Worm (Caenorhabditis elegans) whole organism, L1 larva: ENCODE data around the gene C43H6.12.

ENCODE experiments used
- C34B4.2 ChIP-seq: sonication (generic microtip); optimal IDR thresholded peaks from 2 replicates; lab custom pipeline; 2017; ENCODE audit warnings: mild to moderate bottlenecking, missing genetic modification characterization, missing compliant biosample characterization
- F16B12.6 ChIP-seq: fragments of 150-350 bp; optimal IDR thresholded peaks from 2 replicates; lab custom pipeline; 2014; ENCODE audit warnings: missing biosample characterization, missing genetic modification characterization
- aha-1 ChIP-seq: fragments of 150-350 bp; optimal IDR thresholded peaks from 2 replicates; lab custom pipeline; 2014; ENCODE audit warnings: missing biosample characterization, missing genetic modification characterization
- alr-1 ChIP-seq: fragments of 200-800 bp; sonication (Bioruptor generic); optimal IDR thresholded peaks from 2 replicates; lab custom pipeline; 2018; ENCODE audit warnings: borderline replicate concordance, mild to moderate bottlenecking, missing genetic modification characterization, missing compliant biosample characterization
- aly-2 ChIP-seq: fragments of 150-350 bp; optimal IDR thresholded peaks from 2 replicates; lab custom pipeline; 2014; ENCODE audit warnings: missing biosample characterization, missing genetic modification characterization
- ama-1 ChIP-seq: fragments of 150-350 bp; optimal IDR thresholded peaks from 2 replicates; lab custom pipeline; 2014
- ceh-63 ChIP-seq: fragments of 200-800 bp; sonication (Bioruptor generic); optimal IDR thresholded peaks from 2 replicates; lab custom pipeline; 2018; ENCODE audit warnings: mild to moderate bottlenecking, missing genetic modification characterization, missing compliant biosample characterization
- ceh-82 ChIP-seq, 3 experiments: fragments of 150-350 bp in 1 of 3; sonication (generic microtip) in 2 of 3; optimal IDR thresholded peaks; 2 replicates each; lab custom pipeline; 2014 to 2017; ENCODE audit warnings: missing biosample characterization in 3 of 3, missing genetic modification characterization in 3 of 3
- ceh-88 ChIP-seq: fragments of 200-800 bp; sonication (Bioruptor generic); IDR thresholded peaks from 2 replicates; pipeline ENCODE4 v1.3.6; 2022; ENCODE audit warnings: missing genetic modification characterization, missing compliant biosample characterization
- dpl-1 ChIP-seq, 3 experiments: fragments of 150-350 bp in 2 of 3; sonication (generic microtip) in 1 of 3; optimal IDR thresholded peaks; 2 replicates each; lab custom pipeline; 2014 to 2017; ENCODE audit warnings: missing biosample characterization in 3 of 3, missing genetic modification characterization in 3 of 3, missing genetic modification reagents in 3 of 3
- dsc-1 ChIP-seq: sonication (generic microtip); optimal IDR thresholded peaks from 2 replicates; lab custom pipeline; 2016; ENCODE audit warnings: mild to moderate bottlenecking, missing genetic modification characterization, missing compliant biosample characterization
- efl-3 ChIP-seq: fragments of 200-800 bp; sonication (Bioruptor generic); optimal IDR thresholded peaks from 2 replicates; lab custom pipeline; 2018; ENCODE audit warnings: mild to moderate bottlenecking, missing genetic modification characterization, missing compliant biosample characterization
- egl-13 ChIP-seq: sonication (generic microtip); optimal IDR thresholded peaks from 2 replicates; lab custom pipeline; 2016; ENCODE audit warnings: missing genotype, missing genetic modification reagents, missing genetic modification characterization, missing compliant biosample characterization
- egl-27 ChIP-seq, 2 experiments: fragments of 150-350 bp in 1 of 2; sonication (generic microtip); optimal IDR thresholded peaks; 3 replicates each; lab custom pipeline; 2017 to 2018; ENCODE audit warnings: missing biosample characterization in 2 of 2, missing genetic modification characterization in 2 of 2, missing genetic modification reagents in 2 of 2
- elt-2 ChIP-seq: sonication (generic microtip); optimal IDR thresholded peaks from 2 replicates; lab custom pipeline; 2016; ENCODE audit warnings: missing genetic modification characterization, mild to moderate bottlenecking, inconsistent platforms, missing compliant biosample characterization, missing genetic modification reagents
- fkh-10 ChIP-seq: sonication (generic microtip); optimal IDR thresholded peaks from 2 replicates; lab custom pipeline; 2017; ENCODE audit warnings: missing biosample characterization, missing genetic modification reagents, missing genetic modification characterization
- fkh-4 ChIP-seq: sonication (generic microtip); optimal IDR thresholded peaks from 2 replicates; lab custom pipeline; 2016; ENCODE audit warnings: missing compliant biosample characterization, missing genetic modification characterization, borderline replicate concordance
- fkh-8 ChIP-seq: sonication (generic microtip); optimal IDR thresholded peaks from 2 replicates; lab custom pipeline; 2016; ENCODE audit warnings: mild to moderate bottlenecking, missing genetic modification characterization, missing compliant biosample characterization
- fos-1 ChIP-seq: fragments of 150-350 bp; optimal IDR thresholded peaks from 2 replicates; lab custom pipeline; 2014; ENCODE audit warnings: missing biosample characterization, missing genetic modification characterization
- grh-1 ChIP-seq: fragments of 200-800 bp; sonication (Bioruptor generic); IDR thresholded peaks from 2 replicates; pipeline ENCODE4 v1.3.6; 2022; ENCODE audit warnings: missing genetic modification reagents, missing genetic modification characterization, missing compliant biosample characterization
- hlh-17 ChIP-seq: fragments of 200-800 bp; sonication (Bioruptor generic); optimal IDR thresholded peaks from 2 replicates; lab custom pipeline; 2018; ENCODE audit warnings: missing genetic modification characterization, mild to moderate bottlenecking, missing compliant biosample characterization, moderate library complexity, borderline replicate concordance
- irx-1 ChIP-seq: sonication (generic microtip); optimal IDR thresholded peaks from 2 replicates; lab custom pipeline; 2016; ENCODE audit warnings: missing genetic modification characterization, missing compliant biosample characterization
- isw-1 ChIP-seq: fragments of 200-800 bp; sonication (Bioruptor generic); IDR thresholded peaks from 2 replicates; pipeline ENCODE4 v1.3.6; 2022; ENCODE audit warnings: missing genetic modification characterization, missing compliant biosample characterization
- jun-1 ChIP-seq: fragments of 150-350 bp; optimal IDR thresholded peaks from 2 replicates; lab custom pipeline; 2014; ENCODE audit warnings: missing biosample characterization, missing genetic modification reagents, missing genetic modification characterization
- lin-39 ChIP-seq: fragments of 150-350 bp; optimal IDR thresholded peaks from 2 replicates; lab custom pipeline; 2014; ENCODE audit warnings: missing biosample characterization, missing genetic modification reagents, missing genetic modification characterization
- lsy-2 ChIP-seq, 2 experiments: fragments of 150-350 bp; optimal IDR thresholded peaks; 2 replicates each; lab custom pipeline; 2014; ENCODE audit warnings: missing biosample characterization in 2 of 2, missing genetic modification characterization in 2 of 2
- mab-9 ChIP-seq: fragments of 200-800 bp; sonication (Bioruptor generic); IDR thresholded peaks from 2 replicates; pipeline ENCODE4 v1.3.6; 2022; ENCODE audit warnings: missing genetic modification reagents, missing genetic modification characterization, missing compliant biosample characterization
- mef-2 ChIP-seq: fragments of 150-350 bp; optimal IDR thresholded peaks from 2 replicates; lab custom pipeline; 2014; ENCODE audit warnings: missing biosample characterization, missing genetic modification characterization
- mep-1 ChIP-seq: fragments of 150-350 bp; optimal IDR thresholded peaks from 2 replicates; lab custom pipeline; 2014; ENCODE audit warnings: missing biosample characterization, missing genetic modification characterization
- nhr-11 ChIP-seq: fragments of 150-350 bp; optimal IDR thresholded peaks from 2 replicates; lab custom pipeline; 2014; ENCODE audit warnings: missing biosample characterization, missing genetic modification characterization
- nhr-12 ChIP-seq: sonication (generic microtip); optimal IDR thresholded peaks from 2 replicates; lab custom pipeline; 2017; ENCODE audit warnings: missing biosample characterization, missing genetic modification characterization
- nhr-19 ChIP-seq: fragments of 200-800 bp; sonication (Bioruptor generic); conservative IDR thresholded peaks from 2 replicates; pipeline ENCODE4 v1.3.6; 2022; ENCODE audit warnings: missing genetic modification characterization, missing compliant biosample characterization
- nhr-237 ChIP-seq: fragments of 150-350 bp; optimal IDR thresholded peaks from 2 replicates; lab custom pipeline; 2014; ENCODE audit warnings: missing biosample characterization, missing genetic modification characterization
- nhr-28 ChIP-seq: fragments of 150-350 bp; optimal IDR thresholded peaks from 2 replicates; lab custom pipeline; 2014; ENCODE audit warnings: missing biosample characterization, missing genetic modification characterization
- nhr-47 ChIP-seq: sonication (generic microtip); optimal IDR thresholded peaks from 2 replicates; lab custom pipeline; 2016; ENCODE audit warnings: mild to moderate bottlenecking, missing genetic modification characterization, moderate library complexity, missing compliant biosample characterization
- nhr-76 ChIP-seq: sonication (generic microtip); optimal IDR thresholded peaks from 2 replicates; lab custom pipeline; 2017; ENCODE audit warnings: missing biosample characterization, missing genetic modification characterization
- nhr-85 ChIP-seq: sonication (generic microtip); peaks from one replicate; lab custom pipeline; 2016; ENCODE audit warnings: missing genetic modification characterization, inconsistent platforms, missing compliant biosample characterization
- pag-3 ChIP-seq: sonication (generic microtip); optimal IDR thresholded peaks from 2 replicates; lab custom pipeline; 2017; ENCODE audit warnings: missing genetic modification characterization, mild to moderate bottlenecking, missing compliant biosample characterization, antibody characterized with exemption, borderline replicate concordance; ENCODE audit not compliant: insufficient read depth
- rnt-1 ChIP-seq: sonication (generic microtip); optimal IDR thresholded peaks from 2 replicates; lab custom pipeline; 2016; ENCODE audit warnings: mild to moderate bottlenecking, missing genetic modification characterization, moderate library complexity, missing compliant biosample characterization
- skn-1 ChIP-seq: fragments of 150-350 bp; optimal IDR thresholded peaks from 2 replicates; lab custom pipeline; 2014; ENCODE audit warnings: missing biosample characterization, missing genetic modification characterization
- snu-23 ChIP-seq: sonication (generic microtip); optimal IDR thresholded peaks from 2 replicates; lab custom pipeline; 2016; ENCODE audit warnings: missing genetic modification characterization, missing compliant biosample characterization
- sox-4 ChIP-seq: sonication (generic microtip); optimal IDR thresholded peaks from 2 replicates; lab custom pipeline; 2016; ENCODE audit warnings: missing genetic modification characterization, missing compliant biosample characterization
- sup-37 ChIP-seq: fragments of 200-800 bp; sonication (Bioruptor generic); optimal IDR thresholded peaks from 2 replicates; lab custom pipeline; 2018; ENCODE audit warnings: mild to moderate bottlenecking, missing genetic modification characterization, missing compliant biosample characterization
- swsn-7 ChIP-seq: sonication (generic microtip); optimal IDR thresholded peaks from 2 replicates; lab custom pipeline; 2016; ENCODE audit warnings: missing genetic modification characterization, missing compliant biosample characterization
- tbx-2 ChIP-seq: sonication (generic microtip); optimal IDR thresholded peaks from 2 replicates; lab custom pipeline; 2016; ENCODE audit warnings: missing genetic modification characterization, missing compliant biosample characterization
- tlp-1 ChIP-seq: fragments of 150-350 bp; optimal IDR thresholded peaks from 2 replicates; lab custom pipeline; 2014; ENCODE audit warnings: missing biosample characterization, missing genetic modification characterization
- unc-30 ChIP-seq: sonication (generic microtip); optimal IDR thresholded peaks from 2 replicates; lab custom pipeline; 2017; ENCODE audit warnings: missing biosample characterization, missing genetic modification characterization
- unc-86 ChIP-seq: sonication (generic microtip); optimal IDR thresholded peaks from 2 replicates; lab custom pipeline; 2016; ENCODE audit warnings: missing genetic modification characterization, missing compliant biosample characterization
- zip-4 ChIP-seq: fragments of 200-800 bp; sonication (Bioruptor generic); optimal IDR thresholded peaks from 2 replicates; lab custom pipeline; 2018; ENCODE audit warnings: mild to moderate bottlenecking, missing genetic modification characterization, moderate library complexity, missing compliant biosample characterization
- ztf-4 ChIP-seq: fragments of 150-350 bp; optimal IDR thresholded peaks from 2 replicates; lab custom pipeline; 2014; ENCODE audit warnings: missing biosample characterization, missing genetic modification characterization

Gene C43H6.12

DNA sequence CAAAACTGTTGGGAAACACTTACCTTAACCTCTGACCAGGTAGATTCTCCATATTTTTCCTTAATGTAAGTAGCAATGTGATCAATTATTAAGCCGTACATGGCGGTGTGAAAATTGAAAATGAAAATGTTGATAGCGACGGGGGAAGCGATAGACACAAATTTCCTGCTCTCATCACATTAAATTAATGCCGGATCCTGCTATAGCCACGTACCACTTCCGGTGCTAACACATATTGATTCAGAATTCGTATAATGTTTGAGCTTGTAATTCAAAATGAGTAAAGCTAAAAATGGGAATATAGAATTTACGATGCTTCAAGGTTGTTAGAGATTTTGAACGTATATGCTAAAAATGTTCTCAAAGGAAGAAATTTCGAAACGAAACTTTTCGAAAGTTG, 18.0 kb downstream of the C43H6.12 start, which contains the start of gene gcy-31:
Gene gcy-31 (minus strand): TSS at position 101 of the 400 bp plus-strand sequence.
- peak; percentile 25 for TF ChIP-seq egl-13 (tag; lab: Kevin White, UChicago)
- no peak for TF ChIP-seq hlh-17 (GFP tag; lab: Kevin White, UChicago)

DNA sequence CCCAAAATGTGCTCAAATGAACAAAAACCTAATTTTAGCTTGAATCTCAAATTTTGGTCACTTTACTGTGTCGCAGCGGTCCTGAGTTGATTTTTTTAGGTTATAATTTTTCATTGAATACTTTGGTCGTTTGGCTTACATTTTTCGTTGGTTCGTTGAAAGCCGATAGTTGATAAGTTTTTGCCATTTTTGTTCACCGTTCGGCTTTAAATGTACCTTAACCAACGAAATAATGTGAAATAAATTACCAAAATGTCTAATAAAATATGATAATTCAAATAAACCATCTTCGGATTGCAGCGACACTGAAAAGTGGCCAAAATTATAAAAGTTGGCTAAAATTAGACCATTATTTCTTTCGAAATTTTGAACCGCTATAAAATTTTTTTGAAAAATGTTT, 20.9 kb downstream of the C43H6.12 start:
- TF ChIP-seq C34B4.2 (tag; lab: Kevin White, UChicago) (no peak), swsn-7 (no peak), mab-9 (no peak), irx-1 (tag; lab: Kevin White, UChicago) (no peak), aly-2 (tag; lab: Kevin White, UChicago) (no peak), mep-1 (tag; lab: Kevin White, UChicago) (no peak)

DNA sequence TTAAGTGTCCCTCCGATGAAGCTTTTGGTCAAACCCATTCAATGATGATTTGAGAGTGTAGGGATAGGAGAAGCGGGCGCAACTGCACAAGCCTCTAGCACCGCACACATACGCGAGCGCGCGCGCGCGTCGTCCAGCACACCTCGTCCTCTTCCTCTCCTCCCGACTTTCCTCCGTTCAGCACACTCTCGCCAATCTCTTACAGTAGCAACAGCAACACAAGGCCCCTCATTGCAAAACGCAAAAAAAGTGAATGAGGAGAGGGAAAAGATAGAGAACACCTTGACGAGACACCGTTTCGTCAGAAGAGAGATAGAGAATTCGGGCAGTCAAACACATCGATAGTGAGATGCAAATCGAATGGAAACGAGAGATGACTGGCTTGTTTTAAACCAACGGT, 23.1 kb downstream of the C43H6.12 start:
- TF ChIP-seq ztf-4 (tag; lab: Kevin White, UChicago): no peak
- TF ChIP-seq tbx-2: peak; percentile 28
- no peak for TF ChIP-seq elt-2 (tag; lab: Kevin White, UChicago)
- no peak for TF ChIP-seq isw-1 (GFP tag; lab: Robert Waterston, UW)
- no peak for TF ChIP-seq nhr-19 (GFP tag; lab: Robert Waterston, UW)
- peak in 1 of 2 experiments; percentile 7 for TF ChIP-seq egl-27 (tag; optimal IDR thresholded peaks at IDR 0.05; lab: Kevin White, UChicago)
- TF ChIP-seq nhr-12: no peak
- peak; percentile 52 for TF ChIP-seq rnt-1
- TF ChIP-seq efl-3 (GFP tag; lab: Kevin White, UChicago): no peak
- no peak for TF ChIP-seq nhr-76 (tag; lab: Kevin White, UChicago)
- TF ChIP-seq ceh-88 (GFP tag; lab: Robert Waterston, UW): no peak
- peak; percentile 39 for TF ChIP-seq dsc-1 (tag; lab: Kevin White, UChicago)
- TF ChIP-seq mef-2 (tag; lab: Kevin White, UChicago): no peak
- TF ChIP-seq lsy-2 (tag; optimal IDR thresholded peaks at IDR 0.05; lab: Kevin White, UChicago): peak; percentile 13 to 52
- TF ChIP-seq skn-1 (tag; lab: Kevin White, UChicago): peak; percentile 95
- TF ChIP-seq aha-1 (tag; lab: Kevin White, UChicago): no peak
- TF ChIP-seq fkh-10 (GFP tag; lab: Kevin White, UChicago): no peak
- no peak for TF ChIP-seq sup-37 (GFP tag; lab: Kevin White, UChicago)
- TF ChIP-seq jun-1 (tag; lab: Kevin White, UChicago): peak; percentile 1
- TF ChIP-seq F16B12.6 (tag; lab: Kevin White, UChicago): no peak
- TF ChIP-seq fkh-8: no peak
- TF ChIP-seq zip-4 (GFP tag; lab: Kevin White, UChicago): no peak
- no peak for TF ChIP-seq sox-4 (tag; lab: Kevin White, UChicago)
- TF ChIP-seq ama-1 (lab: Kevin White, UChicago): no peak
- no peak for TF ChIP-seq nhr-237 (tag; lab: Kevin White, UChicago)
- TF ChIP-seq snu-23 (GFP tag; lab: Kevin White, UChicago): peak; percentile 67
- TF ChIP-seq hlh-17 (GFP tag; lab: Kevin White, UChicago): no peak
- peak; percentile 4 to 41 (median 25) for TF ChIP-seq ceh-82 (tag; optimal IDR thresholded peaks at IDR 0.05; lab: Kevin White, UChicago)
- TF ChIP-seq alr-1: no peak
- TF ChIP-seq lin-39 (tag; lab: Kevin White, UChicago): no peak
- no peak for TF ChIP-seq unc-30 (tag; lab: Kevin White, UChicago)
- TF ChIP-seq swsn-7: peak; percentile 44
- no peak for TF ChIP-seq nhr-11 (tag; lab: Kevin White, UChicago)
- TF ChIP-seq nhr-85 (tag; lab: Kevin White, UChicago): no peak
- TF ChIP-seq fos-1: no peak
- no peak for TF ChIP-seq fkh-4
- TF ChIP-seq ceh-63 (GFP tag; lab: Kevin White, UChicago): no peak
- no peak for TF ChIP-seq pag-3 (tag; lab: Kevin White, UChicago)
- no peak for TF ChIP-seq tlp-1 (tag; lab: Kevin White, UChicago)
- TF ChIP-seq grh-1: no peak
- no peak for TF ChIP-seq unc-86 (tag; lab: Kevin White, UChicago)
- TF ChIP-seq nhr-47 (tag; lab: Kevin White, UChicago): peak; percentile 30
- peak in 1 of 3 experiments; percentile 8 for TF ChIP-seq dpl-1 (GFP tag; optimal IDR thresholded peaks at IDR 0.05; lab: Kevin White, UChicago)
- no peak for TF ChIP-seq nhr-28 (tag; lab: Kevin White, UChicago)
- no peak for TF ChIP-seq C34B4.2 (tag; lab: Kevin White, UChicago)
